Worm (Caenorhabditis elegans) whole organism, L4 larva: ENCODE data around the gene F54H5.5.

Experiments
- fos-1 ChIP-seq: fragments of 150-350 bp; optimal IDR thresholded peaks from 2 replicates; lab custom pipeline; 2014; ENCODE audit warnings: missing biosample characterization, missing genetic modification characterization
- nhr-11 ChIP-seq: fragments of 150-350 bp; optimal IDR thresholded peaks from 2 replicates; lab custom pipeline; 2014; ENCODE audit warnings: missing biosample characterization, missing genetic modification characterization
- nhr-28 ChIP-seq: fragments of 150-350 bp; optimal IDR thresholded peaks from 2 replicates; lab custom pipeline; 2014; ENCODE audit warnings: missing biosample characterization, missing genetic modification characterization
- pqm-1 ChIP-seq: sonication (generic microtip); optimal IDR thresholded peaks from 2 replicates; lab custom pipeline; 2017; ENCODE audit warnings: missing biosample characterization, missing genetic modification characterization
- skn-1 ChIP-seq: fragments of 150-350 bp; optimal IDR thresholded peaks from 2 replicates; lab custom pipeline; 2014; ENCODE audit warnings: missing biosample characterization, missing genetic modification characterization
- unc-39 ChIP-seq: sonication (generic microtip); optimal IDR thresholded peaks from 2 replicates; lab custom pipeline; 2017; ENCODE audit warnings: missing biosample characterization, missing genetic modification characterization

ce11 chrII:6654284-6654683 is 27.2 kb upstream of the F54H5.5 start, which contains the start of gene T19D12.9:
- no peak for TF ChIP-seq pqm-1 (tag; lab: Kevin White, UChicago)
- TF ChIP-seq nhr-28 (tag; lab: Kevin White, UChicago) = no peak
- no peak for TF ChIP-seq fos-1 (tag; lab: Kevin White, UChicago)
- TF ChIP-seq skn-1 (tag; lab: Kevin White, UChicago) = no peak
- TF ChIP-seq unc-39 (tag; lab: Kevin White, UChicago) = no peak
- no peak for TF ChIP-seq nhr-11 (tag; lab: Kevin White, UChicago)
